Fruit fly (Drosophila melanogaster): ENCODE data around the gene CG3407.

CG3407 gene

DNA sequence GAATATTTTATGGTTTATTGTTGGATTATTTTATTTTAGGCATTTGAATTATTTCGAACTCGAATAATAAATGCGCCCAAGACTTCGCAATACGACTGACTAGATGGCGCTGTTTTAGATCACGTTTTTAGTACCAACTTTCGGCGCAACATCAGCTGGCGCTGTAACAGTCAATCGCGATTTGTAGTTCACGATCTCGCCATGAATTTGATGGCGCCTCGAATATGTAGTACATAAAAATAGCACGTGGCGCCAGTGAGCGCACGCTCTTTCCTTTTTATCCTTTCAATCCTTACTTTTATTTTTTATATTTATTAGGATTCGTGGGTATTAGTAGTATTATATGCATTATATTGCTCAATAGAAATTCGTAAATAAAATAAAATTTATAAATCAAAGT lies 27.0 kb downstream of the CG3407 start (continued):
- TF ChIP-seq HmgD (GFP tag; optimal IDR thresholded peaks at IDR 0.05) (peak; percentile 76), amos (GFP tag; IDR thresholded peaks at IDR 0.05; ENCODE audit: partially characterized antibody) (peak; percentile 37; the same call in 1 of the 2 replicates), CG12155 (GFP tag; optimal IDR thresholded peaks at IDR 0.05) (peak; percentile 43), CG6765 (GFP tag; optimal IDR thresholded peaks at IDR 0.05) (no peak), CG5953 (GFP tag; IDR thresholded peaks at IDR 0.05) (peak; percentile 84), GATAe (GFP tag; conservative IDR thresholded peaks at IDR 0.05) (no peak), TFAM (GFP tag; optimal IDR thresholded peaks at IDR 0.05) (no peak), stwl (tag; optimal IDR thresholded peaks at IDR 0.05) (peak; percentile 45), CG3847 (GFP tag; IDR thresholded peaks at IDR 0.05) (peak; percentile 74), CG15479 (GFP tag; optimal IDR thresholded peaks at IDR 0.05) (no peak), sens (GFP tag) (peak; percentile 75), emc (GFP tag; optimal IDR thresholded peaks at IDR 0.05) (peak; percentile 16), CG11247 (GFP tag; IDR thresholded peaks at IDR 0.05) (peak; percentile 94), Rx (GFP tag; IDR thresholded peaks at IDR 0.05) (peak; percentile 85), slp2 (GFP tag; optimal IDR thresholded peaks at IDR 0.05) (peak; percentile 78), croc (GFP tag; conservative IDR thresholded peaks at IDR 0.05) (peak; percentile 66; the same call in 2 of the 3 replicates), CG4707 (GFP tag; optimal IDR thresholded peaks at IDR 0.05) (peak; percentile 63), Awh (GFP tag; IDR thresholded peaks at IDR 0.05) (peak; percentile 86), CG18011 (GFP tag; optimal IDR thresholded peaks at IDR 0.05) (no peak), usp (GFP tag; optimal IDR thresholded peaks at IDR 0.05) (no peak), CG4730 (GFP tag; IDR thresholded peaks at IDR 0.05) (peak; percentile 82), Fer3 (tag; optimal IDR thresholded peaks at IDR 0.05) (peak; percentile 54), nerfin-2 (GFP tag; IDR thresholded peaks at IDR 0.05; ENCODE audit: partially characterized antibody) (no peak), MESR4 (GFP tag; optimal IDR thresholded peaks at IDR 0.05) (no peak), HLH3B (GFP tag; IDR thresholded peaks at IDR 0.05) (peak; percentile 66), z (GFP tag; IDR thresholded peaks at IDR 0.05) (no peak), lov (optimal IDR thresholded peaks at IDR 0.05) (no peak), lov (GFP tag; IDR thresholded peaks at IDR 0.05) (peak; percentile 70; the same call in 1 of the 3 replicates), dmrt11E (tag; optimal IDR thresholded peaks at IDR 0.05) (peak; percentile 67), pita (GFP tag; optimal IDR thresholded peaks at IDR 0.05) (peak; percentile 34), CG34376 (GFP tag; optimal IDR thresholded peaks at IDR 0.05) (no peak), CG8359 (GFP tag; optimal IDR thresholded peaks at IDR 0.05; ENCODE audit: borderline replicate concordance) (peak; percentile 87), grau (tag; optimal IDR thresholded peaks at IDR 0.05) (peak; percentile 67), unpg (GFP tag; optimal IDR thresholded peaks at IDR 0.05) (peak; percentile 52), CG10543 (GFP tag; optimal IDR thresholded peaks at IDR 0.05) (peak; percentile 13), CG32772 (GFP tag; IDR thresholded peaks at IDR 0.05) (peak; percentile 82), zf30C (GFP tag; optimal IDR thresholded peaks at IDR 0.05) (no peak), CG10654 (GFP tag; optimal IDR thresholded peaks at IDR 0.05) (peak; percentile 34), Dll (GFP tag; IDR thresholded peaks at IDR 0.05; ENCODE audit: partially characterized antibody) (no peak), crp (GFP tag; optimal IDR thresholded peaks at IDR 0.05) (peak in 1 of 2 experiments; percentile 6), sna (GFP tag; IDR thresholded peaks at IDR 0.05; ENCODE audit: partially characterized antibody) (no peak), nerfin-1 (tag; optimal IDR thresholded peaks at IDR 0.05) (no peak), CG2678 (tag; optimal IDR thresholded peaks at IDR 0.05) (peak; percentile 39), MBD-R2 (GFP tag; IDR thresholded peaks at IDR 0.05) (peak; percentile 32; the same call in 1 of the 2 replicates), gsb-n (tag; optimal IDR thresholded peaks at IDR 0.05) (peak; percentile 43), CG4360 (GFP tag; IDR thresholded peaks at IDR 0.05) (peak; percentile 46; the same call in 1 of the 2 replicates), CG10366 (GFP tag; IDR thresholded peaks at IDR 0.05) (peak; percentile 79), CG1792 (GFP tag; optimal IDR thresholded peaks at IDR 0.05) (peak; percentile 34), CG12744 (GFP tag; optimal IDR thresholded peaks at IDR 0.05) (peak; percentile 39), CG15011 (GFP tag; optimal IDR thresholded peaks at IDR 0.05) (no peak), CG11696 (GFP tag; IDR thresholded peaks at IDR 0.05) (peak; percentile 50; the same call in 1 of the 2 replicates)

Measured in whole organism, embryonic.